Worm (Caenorhabditis elegans) whole organism, young adult: ENCODE data around the gene clec-229.

Experiments used
- B0019.2 ChIP-seq: fragments of 200-800 bp; sonication (Bioruptor generic); conservative IDR thresholded peaks from 2 replicates; pipeline ENCODE4 v1.3.6; 2022; ENCODE audit warnings: missing genetic modification reagents, missing genetic modification characterization, missing compliant biosample characterization
- C17E4.6 ChIP-seq: fragments of 200-800 bp; sonication (Bioruptor generic); IDR thresholded peaks from 2 replicates; pipeline ENCODE4 v1.3.6; 2022; ENCODE audit warnings: missing genetic modification reagents, missing genetic modification characterization, missing compliant biosample characterization
- F22D6.2 ChIP-seq: sonication (generic microtip); optimal IDR thresholded peaks from 2 replicates; lab custom pipeline; 2016; ENCODE audit warnings: mild to moderate bottlenecking, missing genetic modification characterization, missing compliant biosample characterization
- F33H1.4 ChIP-seq: fragments of 200-800 bp; sonication (Bioruptor generic); IDR thresholded peaks from 2 replicates; pipeline ENCODE4 v1.3.6; 2022; ENCODE audit warnings: missing genetic modification reagents, missing genetic modification characterization, missing compliant biosample characterization
- F39B2.1 ChIP-seq: fragments of 200-800 bp; sonication (Bioruptor generic); IDR thresholded peaks from 2 replicates; pipeline ENCODE4 v1.3.6; 2022; ENCODE audit warnings: missing genetic modification reagents, missing genetic modification characterization, missing compliant biosample characterization
- F49E8.2 ChIP-seq: sonication (generic microtip); optimal IDR thresholded peaks from 3 replicates; lab custom pipeline; 2017; ENCODE audit warnings: missing genetic modification characterization, mild to moderate bottlenecking, missing compliant biosample characterization, antibody characterized with exemption, moderate library complexity; ENCODE audit not compliant: insufficient read depth
- F52B5.7 ChIP-seq: sonication (generic microtip); optimal IDR thresholded peaks from 2 replicates; lab custom pipeline; 2016; ENCODE audit warnings: mild to moderate bottlenecking, missing genetic modification characterization, missing compliant biosample characterization
- T26A5.8 ChIP-seq: sonication (generic microtip); optimal IDR thresholded peaks from 2 replicates; lab custom pipeline; 2016; ENCODE audit warnings: missing genetic modification characterization, missing compliant biosample characterization
- Y53F4B.3 ChIP-seq: fragments of 200-800 bp; sonication (Bioruptor generic); IDR thresholded peaks from 2 replicates; pipeline ENCODE4 v1.3.6; 2022; ENCODE audit warnings: missing genetic modification reagents, missing genetic modification characterization, missing compliant biosample characterization
- Y53G8AR.9 ChIP-seq: fragments of 200-800 bp; sonication (Bioruptor generic); conservative IDR thresholded peaks from 2 replicates; pipeline ENCODE4 v1.3.6; 2022; ENCODE audit warnings: missing genetic modification reagents, missing genetic modification characterization, missing compliant biosample characterization
- Y56A3A.18 ChIP-seq: fragments of 200-800 bp; sonication (Bioruptor generic); IDR thresholded peaks from 2 replicates; pipeline ENCODE4 v1.3.6; 2022; ENCODE audit warnings: missing genetic modification reagents, missing genetic modification characterization, missing compliant biosample characterization
- Y95B8A.8 ChIP-seq: fragments of 200-800 bp; sonication (Bioruptor generic); IDR thresholded peaks from 2 replicates; pipeline ENCODE4 v1.3.6; 2022; ENCODE audit warnings: missing genetic modification reagents, missing genetic modification characterization, missing compliant biosample characterization
- akir-1 ChIP-seq: fragments of 200-800 bp; sonication (Bioruptor generic); optimal IDR thresholded peaks from 2 replicates; lab custom pipeline; 2018; ENCODE audit warnings: mild to moderate bottlenecking, missing genetic modification characterization, moderate library complexity, missing compliant biosample characterization
- aptf-3 ChIP-seq: fragments of 200-800 bp; sonication (Bioruptor generic); IDR thresholded peaks from 2 replicates; pipeline ENCODE4 v1.3.6; 2022; ENCODE audit warnings: missing genetic modification characterization, missing compliant biosample characterization
- atf-7 ChIP-seq: sonication (generic microtip); optimal IDR thresholded peaks from 2 replicates; lab custom pipeline; 2017; ENCODE audit warnings: mild to moderate bottlenecking, missing genetic modification characterization, missing compliant biosample characterization
- ceh-100 ChIP-seq: fragments of 200-800 bp; sonication (Bioruptor generic); IDR thresholded peaks from 2 replicates; pipeline ENCODE4 v1.3.6; 2022; ENCODE audit warnings: missing genetic modification reagents, missing genetic modification characterization, missing compliant biosample characterization
- ceh-40 ChIP-seq: fragments of 200-800 bp; sonication (Bioruptor generic); IDR thresholded peaks from 2 replicates; pipeline ENCODE4 v1.3.6; 2022; ENCODE audit warnings: missing genetic modification characterization, missing compliant biosample characterization
- ceh-58 ChIP-seq: fragments of 200-800 bp; sonication (Bioruptor generic); IDR thresholded peaks from 2 replicates; pipeline ENCODE4 v1.3.6; 2022; ENCODE audit warnings: missing genetic modification characterization, missing compliant biosample characterization
- ceh-91 ChIP-seq: fragments of 200-800 bp; sonication (Bioruptor generic); IDR thresholded peaks from 2 replicates; pipeline ENCODE4 v1.3.6; 2022; ENCODE audit warnings: missing genetic modification reagents, missing genetic modification characterization, missing compliant biosample characterization
- dox-1 ChIP-seq: fragments of 200-800 bp; sonication (Bioruptor generic); IDR thresholded peaks from 2 replicates; pipeline ENCODE4 v1.3.6; 2022; ENCODE audit warnings: missing genetic modification reagents, missing genetic modification characterization, missing compliant biosample characterization
- dpl-1 ChIP-seq: fragments of 150-350 bp; optimal IDR thresholded peaks from 2 replicates; lab custom pipeline; 2014; ENCODE audit warnings: missing biosample characterization, missing genetic modification reagents, missing genetic modification characterization
- egrh-3 ChIP-seq: fragments of 200-800 bp; sonication (Bioruptor generic); IDR thresholded peaks from 2 replicates; pipeline ENCODE4 v1.3.6; 2022; ENCODE audit warnings: missing genetic modification reagents, missing genetic modification characterization, missing compliant biosample characterization
- ets-4 ChIP-seq: fragments of 200-800 bp; sonication (Bioruptor generic); optimal IDR thresholded peaks from 2 replicates; lab custom pipeline; 2018; ENCODE audit warnings: mild to moderate bottlenecking, missing genetic modification characterization, missing compliant biosample characterization
- hmg-1.2 ChIP-seq: fragments of 200-800 bp; sonication (Bioruptor generic); IDR thresholded peaks from 2 replicates; pipeline ENCODE4 v1.3.6; 2022; ENCODE audit warnings: missing genetic modification reagents, missing genetic modification characterization, missing compliant biosample characterization
- hsf-1 ChIP-seq: fragments of 200-800 bp; sonication (Bioruptor generic); IDR thresholded peaks from 2 replicates; pipeline ENCODE4 v1.3.6; 2022; ENCODE audit warnings: missing genetic modification reagents, missing genetic modification characterization, missing compliant biosample characterization
- lin-26 ChIP-seq: fragments of 200-800 bp; sonication (Bioruptor generic); IDR thresholded peaks from 2 replicates; pipeline ENCODE4 v1.3.6; 2022; ENCODE audit warnings: missing genetic modification reagents, missing genetic modification characterization, missing compliant biosample characterization
- lsl-1 ChIP-seq: fragments of 200-800 bp; sonication (Bioruptor generic); optimal IDR thresholded peaks from 2 replicates; lab custom pipeline; 2018; ENCODE audit warnings: mild to moderate bottlenecking, missing genetic modification characterization, moderate library complexity, missing compliant biosample characterization
- madf-6 ChIP-seq: fragments of 200-800 bp; sonication (Bioruptor generic); IDR thresholded peaks from 2 replicates; pipeline ENCODE4 v1.3.6; 2022; ENCODE audit warnings: missing genetic modification reagents, missing genetic modification characterization, missing compliant biosample characterization
- mel-28 ChIP-seq: sonication (generic microtip); optimal IDR thresholded peaks from 2 replicates; lab custom pipeline; 2016; ENCODE audit warnings: borderline replicate concordance, mild to moderate bottlenecking, missing genetic modification characterization, missing compliant biosample characterization
- nfyb-1 ChIP-seq: fragments of 200-800 bp; sonication (Bioruptor generic); IDR thresholded peaks from 2 replicates; pipeline ENCODE4 v1.3.6; 2022; ENCODE audit warnings: missing genetic modification reagents, missing genetic modification characterization, missing compliant biosample characterization
- nhr-80 ChIP-seq: sonication (generic microtip); optimal IDR thresholded peaks from 2 replicates; lab custom pipeline; 2016; ENCODE audit warnings: missing genetic modification characterization, missing compliant biosample characterization
- pha-4 ChIP-seq: fragments of 150-350 bp; sonication (generic microtip); optimal IDR thresholded peaks from 2 replicates; lab custom pipeline; 2014; ENCODE audit warnings: missing biosample characterization, missing genetic modification reagents, missing genetic modification characterization
- rec-8 ChIP-seq, 2 experiments: sonication (generic microtip); optimal IDR thresholded peaks; 2 replicates each; lab custom pipeline; 2016; ENCODE audit warnings: mild to moderate bottlenecking in 2 of 2, missing genetic modification characterization in 2 of 2, missing genetic modification reagents in 2 of 2, missing genotype in 2 of 2, missing biosample characterization in 1 of 2, missing compliant biosample characterization in 1 of 2, moderate library complexity in 1 of 2
- repo-1 ChIP-seq: sonication (generic microtip); optimal IDR thresholded peaks from 2 replicates; lab custom pipeline; 2017; ENCODE audit warnings: mild to moderate bottlenecking, missing genetic modification characterization, missing compliant biosample characterization
- tbp1 ChIP-seq: fragments of 200-800 bp; sonication (Bioruptor generic); optimal IDR thresholded peaks from 2 replicates; lab custom pipeline; 2018; ENCODE audit warnings: mild to moderate bottlenecking, missing genetic modification characterization, missing compliant biosample characterization
- ztf-28 ChIP-seq: fragments of 200-800 bp; sonication (Bioruptor generic); IDR thresholded peaks from 2 replicates; pipeline ENCODE4 v1.3.6; 2022; ENCODE audit warnings: missing genetic modification reagents, missing genetic modification characterization, missing compliant biosample characterization

Gene clec-229

ce11 chrV:15320756-15321332 lies 20.5 kb downstream of the clec-229 start (continued):
- peak; percentile 83; the same call in 1 of the 2 replicates for TF ChIP-seq lin-26 (GFP tag; lab: Robert Waterston, UW)
- TF ChIP-seq tbp1: peak; percentile 9
- TF ChIP-seq lsl-1: peak; percentile 16
- TF ChIP-seq dox-1 (GFP tag; lab: Robert Waterston, UW): peak; percentile 99
- TF ChIP-seq F39B2.1: peak; percentile 79
- TF ChIP-seq madf-6: peak; percentile 83
- 0 out of 2 replicates have a peak, but pooled peaks have one; percentile 13 for TF ChIP-seq hmg-1.2 (GFP tag; lab: Robert Waterston, UW)
- peak; percentile 50; the same call in 1 of the 2 replicates for TF ChIP-seq B0019.2 (GFP tag; lab: Robert Waterston, UW)
- TF ChIP-seq C17E4.6 (GFP tag; lab: Robert Waterston, UW): peak; percentile 39; the same call in 1 of the 2 replicates
- TF ChIP-seq nfyb-1 (GFP tag; lab: Robert Waterston, UW): peak; percentile 86
- peak; percentile 95 for TF ChIP-seq ceh-40 (GFP tag; lab: Robert Waterston, UW)
- TF ChIP-seq Y95B8A.8: peak; percentile 87; the same call in 1 of the 2 replicates
- TF ChIP-seq F33H1.4 (GFP tag; lab: Robert Waterston, UW): peak; percentile 23; the same call in 1 of the 2 replicates
- peak; percentile 88 for TF ChIP-seq aptf-3 (GFP tag; lab: Robert Waterston, UW)
- TF ChIP-seq mel-28: peak; percentile 15
- TF ChIP-seq Y56A3A.18: peak; percentile 83
- TF ChIP-seq ceh-58 (GFP tag; lab: Robert Waterston, UW): peak; percentile 94
- TF ChIP-seq hsf-1 (GFP tag; lab: Robert Waterston, UW): peak; percentile 99
- peak; percentile 76; the same call in 1 of the 2 replicates for TF ChIP-seq Y53G8AR.9
- TF ChIP-seq ceh-91 (GFP tag; lab: Robert Waterston, UW): 0 out of 2 replicates have a peak, but pooled peaks have one; percentile 32
- peak; percentile 77 for TF ChIP-seq ceh-100 (GFP tag; lab: Robert Waterston, UW)

- no peak for TF ChIP-seq T26A5.8
- peak; percentile 36 for TF ChIP-seq ets-4 (GFP tag; lab: Kevin White, UChicago)
- TF ChIP-seq F52B5.7 (tag; lab: Kevin White, UChicago): no peak
- TF ChIP-seq atf-7 (tag; lab: Kevin White, UChicago): peak; percentile 18
- peak; percentile 93 for TF ChIP-seq nhr-80 (tag; lab: Kevin White, UChicago)
- TF ChIP-seq egrh-3 (GFP tag; lab: Robert Waterston, UW): no peak
- no peak for TF ChIP-seq F22D6.2 (tag; lab: Kevin White, UChicago)
- TF ChIP-seq ztf-28 (GFP tag; lab: Robert Waterston, UW): no peak
- no peak for TF ChIP-seq akir-1 (GFP tag; lab: Kevin White, UChicago)
- TF ChIP-seq F49E8.2 (tag; lab: Kevin White, UChicago): no peak
- no peak for TF ChIP-seq repo-1 (tag; lab: Kevin White, UChicago)
- no peak for TF ChIP-seq rec-8 (tag; optimal IDR thresholded peaks at IDR 0.05; lab: Kevin White, UChicago)
- no peak for TF ChIP-seq dpl-1 (GFP tag; lab: Kevin White, UChicago)
- TF ChIP-seq pha-4: peak; percentile 89
- no peak for TF ChIP-seq Y53F4B.3 (GFP tag; lab: Robert Waterston, UW)
Observed at ce11 chrV:15318638-15319037, 22.7 kb downstream of the clec-229 start, which contains the start of gene nhr-291. TSS of gene nhr-291 (plus strand) at chrV:15318961.
